Worm (Caenorhabditis elegans) whole organism, L3 larva: ENCODE measurements around the gene sulp-2.

Experiments
- R02D3.7 ChIP-seq: fragments of 150-350 bp; optimal IDR thresholded peaks from 2 replicates; lab custom pipeline; 2014; ENCODE audit warnings: missing biosample characterization, missing genetic modification characterization
- ZK546.5 ChIP-seq: sonication (generic microtip); optimal IDR thresholded peaks from 2 replicates; lab custom pipeline; 2017; ENCODE audit warnings: missing biosample characterization, missing genetic modification characterization
- aly-2 ChIP-seq: fragments of 150-350 bp; optimal IDR thresholded peaks from 2 replicates; lab custom pipeline; 2014; ENCODE audit warnings: missing biosample characterization, missing genetic modification characterization
- ceh-16 ChIP-seq: sonication (generic microtip); optimal IDR thresholded peaks from 2 replicates; lab custom pipeline; 2017; ENCODE audit warnings: missing biosample characterization, missing genetic modification characterization
- ceh-28 ChIP-seq: fragments of 150-350 bp; optimal IDR thresholded peaks from 2 replicates; lab custom pipeline; 2014; ENCODE audit warnings: missing biosample characterization, missing genetic modification reagents, missing genetic modification characterization
- ceh-82 ChIP-seq: fragments of 150-350 bp; optimal IDR thresholded peaks from 2 replicates; lab custom pipeline; 2014; ENCODE audit warnings: missing biosample characterization, missing genetic modification characterization
- ceh-9 ChIP-seq: sonication (generic microtip); optimal IDR thresholded peaks from 2 replicates; lab custom pipeline; 2018; ENCODE audit warnings: missing biosample characterization, missing genetic modification characterization
- daf-12 ChIP-seq: fragments of 150-350 bp; optimal IDR thresholded peaks from 2 replicates; lab custom pipeline; 2014; ENCODE audit warnings: missing biosample characterization, missing genetic modification reagents, missing genetic modification characterization
- egl-27 ChIP-seq: sonication (generic microtip); optimal IDR thresholded peaks from 4 replicates; lab custom pipeline; 2017; ENCODE audit warnings: missing biosample characterization, missing genetic modification reagents, missing genetic modification characterization
- egl-5 ChIP-seq: fragments of 150-350 bp; optimal IDR thresholded peaks from 2 replicates; lab custom pipeline; 2017; ENCODE audit warnings: missing biosample characterization, missing genetic modification reagents, missing genetic modification characterization, inconsistent platforms
- elt-1 ChIP-seq: fragments of 150-350 bp; optimal IDR thresholded peaks from 2 replicates; lab custom pipeline; 2014; ENCODE audit warnings: missing biosample characterization, missing genetic modification characterization
- elt-2 ChIP-seq: sonication (generic microtip); optimal IDR thresholded peaks from 2 replicates; lab custom pipeline; 2016; ENCODE audit warnings: missing genetic modification reagents, mild to moderate bottlenecking, missing genetic modification characterization, missing compliant biosample characterization
- elt-3 ChIP-seq, 3 experiments: fragments of 150-350 bp in 1 of 3; sonication (generic microtip) in 2 of 3; optimal IDR thresholded peaks; 2 replicates in 2 of 3; 4 replicates in 1 of 3; lab custom pipeline; 2014 to 2017; ENCODE audit warnings: missing biosample characterization in 3 of 3, missing genetic modification characterization in 3 of 3
- eor-1 ChIP-seq, 2 experiments: fragments of 150-350 bp; optimal IDR thresholded peaks; 2 replicates each; lab custom pipeline; 2014 to 2018; ENCODE audit warnings: missing biosample characterization in 2 of 2, missing genetic modification characterization in 2 of 2
- hmg-11 ChIP-seq: sonication (generic microtip); optimal IDR thresholded peaks from 2 replicates; lab custom pipeline; 2016; ENCODE audit warnings: missing genetic modification characterization, missing compliant biosample characterization
- lin-39 ChIP-seq: fragments of 150-350 bp; optimal IDR thresholded peaks from 2 replicates; lab custom pipeline; 2018; ENCODE audit warnings: missing biosample characterization, missing genetic modification reagents, missing genetic modification characterization
- lsy-12 ChIP-seq: sonication (generic microtip); optimal IDR thresholded peaks from 2 replicates; lab custom pipeline; 2016; ENCODE audit warnings: mild to moderate bottlenecking, missing genetic modification characterization, missing compliant biosample characterization
- mml-1 ChIP-seq: fragments of 150-350 bp; sonication (generic microtip); optimal IDR thresholded peaks from 3 replicates; lab custom pipeline; 2014; ENCODE audit warnings: missing biosample characterization, missing genetic modification characterization
- nfya-1 ChIP-seq: sonication (generic microtip); optimal IDR thresholded peaks from 2 replicates; lab custom pipeline; 2017; ENCODE audit warnings: missing genetic modification characterization, mild to moderate bottlenecking, missing compliant biosample characterization, antibody characterized with exemption, moderate library complexity; ENCODE audit not compliant: insufficient read depth
- nhr-12 ChIP-seq: fragments of 150-350 bp; optimal IDR thresholded peaks from 2 replicates; lab custom pipeline; 2014; ENCODE audit warnings: missing biosample characterization, missing genetic modification characterization
- nhr-23 ChIP-seq: fragments of 150-350 bp; optimal IDR thresholded peaks from 2 replicates; lab custom pipeline; 2014; ENCODE audit warnings: missing biosample characterization, missing genetic modification reagents, missing genetic modification characterization
- nhr-237 ChIP-seq: fragments of 150-350 bp; optimal IDR thresholded peaks from 2 replicates; lab custom pipeline; 2014; ENCODE audit warnings: missing biosample characterization, missing genetic modification characterization
- nhr-25 ChIP-seq: sonication (generic microtip); optimal IDR thresholded peaks from 2 replicates; lab custom pipeline; 2017; ENCODE audit warnings: missing biosample characterization, missing genetic modification characterization
- nhr-28 ChIP-seq: fragments of 150-350 bp; optimal IDR thresholded peaks from 2 replicates; lab custom pipeline; 2014; ENCODE audit warnings: missing biosample characterization, missing genetic modification characterization
- nhr-43 ChIP-seq: sonication (generic microtip); optimal IDR thresholded peaks from 2 replicates; lab custom pipeline; 2016; ENCODE audit warnings: mild to moderate bottlenecking, missing genetic modification characterization, missing compliant biosample characterization; ENCODE audit not compliant: poor library complexity, severe bottlenecking
- nhr-77 ChIP-seq: fragments of 150-350 bp; optimal IDR thresholded peaks from 2 replicates; lab custom pipeline; 2014; ENCODE audit warnings: missing biosample characterization, missing genetic modification characterization
- pha-4 ChIP-seq: fragments of 150-350 bp; optimal IDR thresholded peaks from 2 replicates; lab custom pipeline; 2014; ENCODE audit warnings: missing biosample characterization, missing genetic modification reagents, missing genetic modification characterization
- sea-2 ChIP-seq: fragments of 150-350 bp; sonication (generic microtip); optimal IDR thresholded peaks from 4 replicates; lab custom pipeline; 2014; ENCODE audit warnings: missing biosample characterization, missing genetic modification reagents, missing genetic modification characterization
- skn-1 ChIP-seq: fragments of 150-350 bp; optimal IDR thresholded peaks from 2 replicates; lab custom pipeline; 2014; ENCODE audit warnings: missing biosample characterization, missing genetic modification characterization
- snpc-4 ChIP-seq: fragments of 150-350 bp; optimal IDR thresholded peaks from 2 replicates; lab custom pipeline; 2014; ENCODE audit warnings: missing biosample characterization, missing genetic modification characterization
- unc-39 ChIP-seq: sonication (generic microtip); optimal IDR thresholded peaks from 4 replicates; lab custom pipeline; 2017; ENCODE audit warnings: missing biosample characterization, missing genetic modification characterization
- unc-62 ChIP-seq: fragments of 150-350 bp; sonication (generic microtip); optimal IDR thresholded peaks from 4 replicates; lab custom pipeline; 2014; ENCODE audit warnings: missing biosample characterization, missing genetic modification reagents, missing genetic modification characterization

Gene sulp-2

ce11 chrX:5644112-5644511, 45.0 kb upstream of the sulp-2 start:
- no peak for TF ChIP-seq nfya-1 (tag; lab: Kevin White, UChicago)
- no peak for TF ChIP-seq ZK546.5 (tag; lab: Kevin White, UChicago)
- TF ChIP-seq elt-2 (tag; lab: Kevin White, UChicago) = no peak
- TF ChIP-seq pha-4 (tag; lab: Kevin White, UChicago) = no peak
- no peak for TF ChIP-seq nhr-43
- no peak for TF ChIP-seq skn-1 (tag; lab: Kevin White, UChicago)
- TF ChIP-seq lsy-12 (tag; lab: Kevin White, UChicago) = no peak

ce11 chrX:5641315-5641714, 42.2 kb upstream of the sulp-2 start, which contains the start of gene T22B7.4:
T22B7.4 (minus strand) TSS chrX:5641415.
- TF ChIP-seq aly-2 (no peak), nhr-28 (tag; lab: Kevin White, UChicago) (no peak), ceh-16 (tag; lab: Kevin White, UChicago) (no peak), lsy-12 (tag; lab: Kevin White, UChicago) (no peak), pha-4 (tag; lab: Kevin White, UChicago) (no peak), nhr-25 (no peak), ceh-28 (no peak), ceh-82 (tag; lab: Kevin White, UChicago) (no peak)

- no peak for TF ChIP-seq ceh-9 (tag; lab: Kevin White, UChicago)
These were observed 40.4 kb upstream of the sulp-2 start for ce11 chrX:5639562-5639961.

- TF ChIP-seq elt-2 (tag; lab: Kevin White, UChicago) (peak; percentile 25), unc-62 (GFP tag; lab: Kevin White, UChicago) (no peak), nhr-77 (tag; lab: Kevin White, UChicago) (no peak), nhr-28 (tag; lab: Kevin White, UChicago) (no peak), elt-1 (no peak), pha-4 (tag; lab: Kevin White, UChicago) (no peak), snpc-4 (no peak), elt-3 (tag; optimal IDR thresholded peaks at IDR 0.05; lab: Kevin White, UChicago) (no peak)
These were observed 32.5 kb upstream of the sulp-2 start, which contains the start of gene T22B7.8 for ce11 chrX:5631626-5632025. T22B7.8 (plus strand) TSS chrX:5631926.

- TF ChIP-seq lin-39 (tag; lab: Kevin White, UChicago) (no peak), nhr-237 (no peak), nhr-23 (tag; lab: Kevin White, UChicago) (peak; percentile 70), elt-3 (tag; optimal IDR thresholded peaks at IDR 0.05; lab: Kevin White, UChicago) (peak in 1 of 3 experiments; percentile 10), eor-1 (tag; optimal IDR thresholded peaks at IDR 0.05; lab: Kevin White, UChicago) (no peak), unc-39 (no peak), sea-2 (GFP tag; lab: Kevin White, UChicago) (no peak), skn-1 (tag; lab: Kevin White, UChicago) (no peak), ceh-82 (tag; lab: Kevin White, UChicago) (no peak), hmg-11 (tag; lab: Kevin White, UChicago) (no peak)
These were observed 31.9 kb upstream of the sulp-2 start for ce11 chrX:5631008-5631407.

- no peak for TF ChIP-seq skn-1 (tag; lab: Kevin White, UChicago)
- no peak for TF ChIP-seq mml-1 (tag; lab: Kevin White, UChicago)
- TF ChIP-seq nfya-1 (tag; lab: Kevin White, UChicago) = no peak
- no peak for TF ChIP-seq ceh-9 (tag; lab: Kevin White, UChicago)
- peak in 1 of 3 experiments; percentile 8 for TF ChIP-seq elt-3 (tag; optimal IDR thresholded peaks at IDR 0.05; lab: Kevin White, UChicago)
- no peak for TF ChIP-seq sea-2 (GFP tag; lab: Kevin White, UChicago)
- TF ChIP-seq elt-2 (tag; lab: Kevin White, UChicago) = no peak
- peak; percentile 79 for TF ChIP-seq nhr-23 (tag; lab: Kevin White, UChicago)
- no peak for TF ChIP-seq eor-1 (tag; optimal IDR thresholded peaks at IDR 0.05; lab: Kevin White, UChicago)
- TF ChIP-seq aly-2 = no peak
- no peak for TF ChIP-seq R02D3.7 (tag; lab: Kevin White, UChicago)
- peak; percentile 85 for TF ChIP-seq nhr-43
- no peak for TF ChIP-seq nhr-12 (tag; lab: Kevin White, UChicago)
- TF ChIP-seq lsy-12 (tag; lab: Kevin White, UChicago) = no peak
- no peak for TF ChIP-seq ZK546.5 (tag; lab: Kevin White, UChicago)
- no peak for TF ChIP-seq egl-27 (tag; lab: Kevin White, UChicago)
- TF ChIP-seq egl-5 (tag; lab: Kevin White, UChicago) = no peak
- TF ChIP-seq nhr-25 = peak; percentile 86
- no peak for TF ChIP-seq ceh-16 (tag; lab: Kevin White, UChicago)
- no peak for TF ChIP-seq daf-12
- no peak for TF ChIP-seq unc-39
These were observed 30.8 kb upstream of the sulp-2 start, which contains the start of gene argn-1 for ce11 chrX:5629941-5630340. argn-1 (plus strand) TSS chrX:5630023.
